Fruit fly (Drosophila melanogaster): ENCODE data around the gene pic.

- 0 out of 3 replicates have a peak, but pooled peaks have one; percentile 6 for TF ChIP-seq fd96Ca (GFP tag; IDR thresholded peaks at IDR 0.05)
- TF ChIP-seq CG32121 (GFP tag; IDR thresholded peaks at IDR 0.05): no peak
- no peak for TF ChIP-seq CG4496 (GFP tag; IDR thresholded peaks at IDR 0.05)
- no peak for TF ChIP-seq rn (GFP tag; IDR thresholded peaks at IDR 0.05)
- no peak for TF ChIP-seq gl (tag; optimal IDR thresholded peaks at IDR 0.05)
- TF ChIP-seq CG8301 (tag; optimal IDR thresholded peaks at IDR 0.05): no peak
- TF ChIP-seq D1 (tag; optimal IDR thresholded peaks at IDR 0.05): no peak
- no peak for TF ChIP-seq CG13204 (GFP tag; optimal IDR thresholded peaks at IDR 0.05)
- no peak for TF ChIP-seq Ets98B (GFP tag; IDR thresholded peaks at IDR 0.05)
- no peak for TF ChIP-seq CG8159 (tag; optimal IDR thresholded peaks at IDR 0.05)
- no peak for TF ChIP-seq Pif1B (GFP tag; optimal IDR thresholded peaks at IDR 0.05)
These were observed 9.6 kb upstream of the pic start, which contains the start of gene snk for dm6 chr3R:13042258-13043032.
